Worm (Caenorhabditis elegans) whole organism, L1 larva: ENCODE results near the gene hpl-1.

Source experiments
- C34B4.2 ChIP-seq: sonication (generic microtip); optimal IDR thresholded peaks from 2 replicates; lab custom pipeline; 2017; ENCODE audit warnings: mild to moderate bottlenecking, missing genetic modification characterization, missing compliant biosample characterization
- Y116A8C.19 ChIP-seq: sonication (generic microtip); optimal IDR thresholded peaks from 2 replicates; lab custom pipeline; 2016; ENCODE audit warnings: missing compliant biosample characterization, missing genetic modification characterization, borderline replicate concordance
- alr-1 ChIP-seq: fragments of 200-800 bp; sonication (Bioruptor generic); optimal IDR thresholded peaks from 2 replicates; lab custom pipeline; 2018; ENCODE audit warnings: borderline replicate concordance, mild to moderate bottlenecking, missing genetic modification characterization, missing compliant biosample characterization
- ama-1 ChIP-seq: fragments of 150-350 bp; optimal IDR thresholded peaks from 2 replicates; lab custom pipeline; 2014
- blmp-1 ChIP-seq: fragments of 150-350 bp; optimal IDR thresholded peaks from 2 replicates; lab custom pipeline; 2014; ENCODE audit warnings: missing biosample characterization, missing genetic modification characterization
- ceh-63 ChIP-seq: fragments of 200-800 bp; sonication (Bioruptor generic); optimal IDR thresholded peaks from 2 replicates; lab custom pipeline; 2018; ENCODE audit warnings: mild to moderate bottlenecking, missing genetic modification characterization, missing compliant biosample characterization
- ceh-8 ChIP-seq: fragments of 200-800 bp; sonication (Bioruptor generic); optimal IDR thresholded peaks from 2 replicates; lab custom pipeline; 2018; ENCODE audit warnings: mild to moderate bottlenecking, missing genetic modification characterization, moderate library complexity, missing compliant biosample characterization
- ceh-82 ChIP-seq, 3 experiments: fragments of 150-350 bp in 1 of 3; sonication (generic microtip) in 2 of 3; optimal IDR thresholded peaks; 2 replicates each; lab custom pipeline; 2014 to 2017; ENCODE audit warnings: missing biosample characterization in 3 of 3, missing genetic modification characterization in 3 of 3
- ceh-90 ChIP-seq: sonication (generic microtip); optimal IDR thresholded peaks from 2 replicates; lab custom pipeline; 2016; ENCODE audit warnings: missing genetic modification characterization, missing compliant biosample characterization
- dsc-1 ChIP-seq: sonication (generic microtip); optimal IDR thresholded peaks from 2 replicates; lab custom pipeline; 2016; ENCODE audit warnings: mild to moderate bottlenecking, missing genetic modification characterization, missing compliant biosample characterization
- efl-1 ChIP-seq, 4 experiments: fragments of 150-350 bp; optimal IDR thresholded peaks in 3 of 4; peaks in 1 of 4; 1 replicate in 1 of 4; 2 replicates in 3 of 4; lab custom pipeline; 2014; ENCODE audit warnings: missing biosample characterization in 2 of 4, missing genetic modification characterization in 2 of 4, missing genetic modification reagents in 2 of 4
- efl-3 ChIP-seq: fragments of 200-800 bp; sonication (Bioruptor generic); optimal IDR thresholded peaks from 2 replicates; lab custom pipeline; 2018; ENCODE audit warnings: mild to moderate bottlenecking, missing genetic modification characterization, missing compliant biosample characterization
- egl-13 ChIP-seq: sonication (generic microtip); optimal IDR thresholded peaks from 2 replicates; lab custom pipeline; 2016; ENCODE audit warnings: missing genotype, missing genetic modification reagents, missing genetic modification characterization, missing compliant biosample characterization
- ets-5 ChIP-seq: fragments of 200-800 bp; sonication (Bioruptor generic); IDR thresholded peaks from 2 replicates; pipeline ENCODE4 v1.3.6; 2022; ENCODE audit warnings: missing genetic modification characterization, missing compliant biosample characterization
- fkh-10 ChIP-seq: sonication (generic microtip); optimal IDR thresholded peaks from 2 replicates; lab custom pipeline; 2017; ENCODE audit warnings: missing biosample characterization, missing genetic modification reagents, missing genetic modification characterization
- fkh-8 ChIP-seq: sonication (generic microtip); optimal IDR thresholded peaks from 2 replicates; lab custom pipeline; 2016; ENCODE audit warnings: mild to moderate bottlenecking, missing genetic modification characterization, missing compliant biosample characterization
- fos-1 ChIP-seq: fragments of 150-350 bp; optimal IDR thresholded peaks from 2 replicates; lab custom pipeline; 2014; ENCODE audit warnings: missing biosample characterization, missing genetic modification characterization
- grh-1 ChIP-seq: fragments of 200-800 bp; sonication (Bioruptor generic); IDR thresholded peaks from 2 replicates; pipeline ENCODE4 v1.3.6; 2022; ENCODE audit warnings: missing genetic modification reagents, missing genetic modification characterization, missing compliant biosample characterization
- hlh-17 ChIP-seq: fragments of 200-800 bp; sonication (Bioruptor generic); optimal IDR thresholded peaks from 2 replicates; lab custom pipeline; 2018; ENCODE audit warnings: missing genetic modification characterization, mild to moderate bottlenecking, missing compliant biosample characterization, moderate library complexity, borderline replicate concordance
- hpl-2 ChIP-seq: fragments of 150-350 bp; optimal IDR thresholded peaks from 2 replicates; lab custom pipeline; 2014; ENCODE audit warnings: missing biosample characterization, missing genetic modification reagents, missing genetic modification characterization
- irx-1 ChIP-seq: sonication (generic microtip); optimal IDR thresholded peaks from 2 replicates; lab custom pipeline; 2016; ENCODE audit warnings: missing genetic modification characterization, missing compliant biosample characterization
- jun-1 ChIP-seq: fragments of 150-350 bp; optimal IDR thresholded peaks from 2 replicates; lab custom pipeline; 2014; ENCODE audit warnings: missing biosample characterization, missing genetic modification reagents, missing genetic modification characterization
- lin-14 ChIP-seq: fragments of 200-800 bp; sonication (Bioruptor generic); optimal IDR thresholded peaks from 2 replicates; lab custom pipeline; 2018; ENCODE audit warnings: mild to moderate bottlenecking, missing genetic modification characterization, moderate library complexity, missing compliant biosample characterization
- lin-15B ChIP-seq: fragments of 150-350 bp; sonication (generic microtip); optimal IDR thresholded peaks from 3 replicates; lab custom pipeline; 2014; ENCODE audit warnings: missing biosample characterization, missing genetic modification characterization
- lir-3 ChIP-seq: sonication (generic microtip); optimal IDR thresholded peaks from 2 replicates; lab custom pipeline; 2016; ENCODE audit warnings: mild to moderate bottlenecking, missing genetic modification characterization, moderate library complexity, missing compliant biosample characterization; ENCODE audit not compliant: poor library complexity
- mep-1 ChIP-seq: fragments of 150-350 bp; optimal IDR thresholded peaks from 2 replicates; lab custom pipeline; 2014; ENCODE audit warnings: missing biosample characterization, missing genetic modification characterization
- nhr-12 ChIP-seq: sonication (generic microtip); optimal IDR thresholded peaks from 2 replicates; lab custom pipeline; 2017; ENCODE audit warnings: missing biosample characterization, missing genetic modification characterization
- nhr-19 ChIP-seq: fragments of 200-800 bp; sonication (Bioruptor generic); conservative IDR thresholded peaks from 2 replicates; pipeline ENCODE4 v1.3.6; 2022; ENCODE audit warnings: missing genetic modification characterization, missing compliant biosample characterization
- nhr-28 ChIP-seq: fragments of 150-350 bp; optimal IDR thresholded peaks from 2 replicates; lab custom pipeline; 2014; ENCODE audit warnings: missing biosample characterization, missing genetic modification characterization
- pqm-1 ChIP-seq: sonication (generic microtip); optimal IDR thresholded peaks from 3 replicates; lab custom pipeline; 2017; ENCODE audit warnings: missing biosample characterization, missing genetic modification characterization
- skn-1 ChIP-seq: fragments of 150-350 bp; optimal IDR thresholded peaks from 2 replicates; lab custom pipeline; 2014; ENCODE audit warnings: missing biosample characterization, missing genetic modification characterization
- snu-23 ChIP-seq: sonication (generic microtip); optimal IDR thresholded peaks from 2 replicates; lab custom pipeline; 2016; ENCODE audit warnings: missing genetic modification characterization, missing compliant biosample characterization
- sox-4 ChIP-seq: sonication (generic microtip); optimal IDR thresholded peaks from 2 replicates; lab custom pipeline; 2016; ENCODE audit warnings: missing genetic modification characterization, missing compliant biosample characterization
- sup-37 ChIP-seq: fragments of 200-800 bp; sonication (Bioruptor generic); optimal IDR thresholded peaks from 2 replicates; lab custom pipeline; 2018; ENCODE audit warnings: mild to moderate bottlenecking, missing genetic modification characterization, missing compliant biosample characterization
- tbx-2 ChIP-seq: sonication (generic microtip); optimal IDR thresholded peaks from 2 replicates; lab custom pipeline; 2016; ENCODE audit warnings: missing genetic modification characterization, missing compliant biosample characterization
- tlp-1 ChIP-seq: fragments of 150-350 bp; optimal IDR thresholded peaks from 2 replicates; lab custom pipeline; 2014; ENCODE audit warnings: missing biosample characterization, missing genetic modification characterization
- unc-130 ChIP-seq: fragments of 150-350 bp; optimal IDR thresholded peaks from 2 replicates; lab custom pipeline; 2017; ENCODE audit warnings: missing biosample characterization, missing genetic modification characterization, inconsistent platforms
- unc-98 ChIP-seq: fragments of 200-800 bp; sonication (Bioruptor generic); IDR thresholded peaks from 2 replicates; pipeline ENCODE4 v1.3.6; 2022; ENCODE audit warnings: missing genetic modification characterization, missing compliant biosample characterization
- xbp-1 ChIP-seq: sonication (generic microtip); optimal IDR thresholded peaks from 2 replicates; lab custom pipeline; 2016; ENCODE audit warnings: missing genetic modification characterization, missing compliant biosample characterization
- zip-4 ChIP-seq: fragments of 200-800 bp; sonication (Bioruptor generic); optimal IDR thresholded peaks from 2 replicates; lab custom pipeline; 2018; ENCODE audit warnings: mild to moderate bottlenecking, missing genetic modification characterization, moderate library complexity, missing compliant biosample characterization
- ztf-11 ChIP-seq, 2 experiments: sonication (generic microtip); optimal IDR thresholded peaks; 2 replicates each; lab custom pipeline; 2016 to 2017; ENCODE audit warnings: missing genetic modification characterization in 2 of 2, missing biosample characterization in 1 of 2, missing compliant biosample characterization in 1 of 2

The hpl-1 gene

ce11 chrX:13225111-13225905 lies 19.9 kb upstream of the hpl-1 start (continued):
- TF ChIP-seq tbx-2 (tag; lab: Kevin White, UChicago) (peak; percentile 40), fos-1 (tag; lab: Kevin White, UChicago) (no peak)

ce11 chrX:13226614-13227096 lies 18.5 kb upstream of the hpl-1 start, which contains the start of gene skr-21:
skr-21 (minus strand) TSS chrX:13226664.
- TF ChIP-seq ceh-63 (GFP tag; lab: Kevin White, UChicago) (no peak), ceh-82 (tag; optimal IDR thresholded peaks at IDR 0.05; lab: Kevin White, UChicago) (no peak), ceh-8 (no peak), nhr-19 (no peak), nhr-28 (no peak), xbp-1 (no peak), blmp-1 (tag; lab: Kevin White, UChicago) (peak; percentile 76), hlh-17 (GFP tag; lab: Kevin White, UChicago) (no peak), lir-3 (no peak), mep-1 (tag; lab: Kevin White, UChicago) (peak; percentile 46), grh-1 (GFP tag; lab: Robert Waterston, UW) (no peak), lin-14 (GFP tag; lab: Kevin White, UChicago) (peak; percentile 6), unc-98 (no peak), irx-1 (no peak)

ce11 chrX:13227778-13228177 lies 17.4 kb upstream of the hpl-1 start:
- TF ChIP-seq skn-1 (no peak), snu-23 (no peak), alr-1 (tag; lab: Kevin White, UChicago) (no peak), lir-3 (no peak), fkh-10 (GFP tag; lab: Kevin White, UChicago) (no peak), ets-5 (GFP tag; lab: Robert Waterston, UW) (no peak), Y116A8C.19 (no peak), nhr-12 (tag; lab: Kevin White, UChicago) (no peak), jun-1 (no peak), unc-130 (tag; lab: Kevin White, UChicago) (no peak), ama-1 (no peak)

ce11 chrX:13232259-13232658 lies 12.9 kb upstream of the hpl-1 start, which contains the start of gene bgnt-1.5:
bgnt-1.5 (minus strand) TSS chrX:13232359.
- TF ChIP-seq lin-15B (tag; lab: Kevin White, UChicago) (no peak), fkh-8 (tag; lab: Kevin White, UChicago) (no peak), lin-14 (GFP tag; lab: Kevin White, UChicago) (no peak), sup-37 (GFP tag; lab: Kevin White, UChicago) (no peak), ceh-82 (tag; optimal IDR thresholded peaks at IDR 0.05; lab: Kevin White, UChicago) (no peak)

- TF ChIP-seq snu-23 (no peak), grh-1 (GFP tag; lab: Robert Waterston, UW) (no peak), hpl-2 (no peak)
- TF ChIP-seq, all 84 proteins: peak for 0
Observed at ce11 chrX:13234879-13235278, 10.3 kb upstream of the hpl-1 start, which contains the start of gene K08H2.2. K08H2.2 (minus strand) TSS chrX:13234979.

ce11 chrX:13237102-13237501 lies 8.1 kb upstream of the hpl-1 start, which contains the start of gene K08H2.3:
K08H2.3 (plus strand) TSS chrX:13237402.
- TF ChIP-seq ztf-11 (tag; optimal IDR thresholded peaks at IDR 0.05; lab: Kevin White, UChicago): no peak
- TF ChIP-seq jun-1: no peak
- no peak for TF ChIP-seq nhr-12 (tag; lab: Kevin White, UChicago)
- TF ChIP-seq dsc-1: no peak
- TF ChIP-seq tlp-1: no peak
- TF ChIP-seq pqm-1 (tag; lab: Kevin White, UChicago): no peak
- TF ChIP-seq sox-4 (tag; lab: Kevin White, UChicago): no peak
- TF ChIP-seq efl-3: no peak
- TF ChIP-seq efl-1 (optimal IDR thresholded peaks at IDR 0.05; lab: Kevin White, UChicago): no peak
- TF ChIP-seq efl-1 (GFP tag; optimal IDR thresholded peaks at IDR 0.05 in 1 of 2; lab: Kevin White, UChicago): no peak
- TF ChIP-seq C34B4.2 (tag; lab: Kevin White, UChicago): no peak
- TF ChIP-seq skn-1: no peak
- no peak for TF ChIP-seq egl-13 (tag; lab: Kevin White, UChicago)
- no peak for TF ChIP-seq ama-1
- no peak for TF ChIP-seq ceh-90 (tag; lab: Kevin White, UChicago)
- TF ChIP-seq zip-4 (GFP tag; lab: Kevin White, UChicago): no peak
- TF ChIP-seq tbx-2 (tag; lab: Kevin White, UChicago): no peak
- TF ChIP-seq nhr-19: no peak
